Fruit fly (Drosophila melanogaster): ENCODE measurements around the gene TkR99D.

TkR99D gene

dm6 chr3R:29997607-29998236 lies 28.5 kb upstream of the TkR99D start, which contains the start of the genes CG15525 and CG11504 (continued):
- TF ChIP-seq Six4 (GFP tag; optimal IDR thresholded peaks at IDR 0.05) (no peak), z (GFP tag; IDR thresholded peaks at IDR 0.05) (no peak), btn (GFP tag; optimal IDR thresholded peaks at IDR 0.05) (no peak), CG3065 (GFP tag; optimal IDR thresholded peaks at IDR 0.05) (peak; percentile 2), CG17385 (GFP tag; optimal IDR thresholded peaks at IDR 0.05) (peak; percentile 92), CG14860 (GFP tag; IDR thresholded peaks at IDR 0.05; ENCODE audit: partially characterized antibody) (peak; percentile 87), CG13287 (GFP tag; IDR thresholded peaks at IDR 0.05; ENCODE audit: partially characterized antibody) (peak; percentile 95), Hmx (GFP tag; optimal IDR thresholded peaks at IDR 0.05) (no peak), Rx (GFP tag; IDR thresholded peaks at IDR 0.05) (0 out of 2 replicates have a peak, but pooled peaks have one; percentile 36), CG31441 (GFP tag; IDR thresholded peaks at IDR 0.05) (no peak), Xbp1 (GFP tag; optimal IDR thresholded peaks at IDR 0.05) (peak; percentile 72), Taf1 (GFP tag; IDR thresholded peaks at IDR 0.05) (no peak), sens (GFP tag) (peak; percentile 96), CG6272 (GFP tag; IDR thresholded peaks at IDR 0.05) (peak; percentile 66), Eip74EF (GFP tag; optimal IDR thresholded peaks at IDR 0.05) (no peak), da (GFP tag; optimal IDR thresholded peaks at IDR 0.05) (no peak), eyg (GFP tag; optimal IDR thresholded peaks at IDR 0.05) (no peak), pita (GFP tag; optimal IDR thresholded peaks at IDR 0.05) (no peak), Side (GFP tag; optimal IDR thresholded peaks at IDR 0.05) (no peak), Doc3 (GFP tag; IDR thresholded peaks at IDR 0.05; ENCODE audit: partially characterized antibody) (peak; percentile 83), CG31224 (GFP tag; IDR thresholded peaks at IDR 0.05) (no peak), CG12744 (GFP tag; optimal IDR thresholded peaks at IDR 0.05) (no peak), Atf6 (GFP tag; IDR thresholded peaks at IDR 0.05) (peak; percentile 63; the same call in 1 of the 2 replicates), CG3726 (GFP tag; IDR thresholded peaks at IDR 0.05) (no peak), Opbp (GFP tag; IDR thresholded peaks at IDR 0.05; ENCODE audit: partially characterized antibody) (peak; percentile 76), hth (optimal IDR thresholded peaks at IDR 0.05) (no peak), dpn (GFP tag; optimal IDR thresholded peaks at IDR 0.05) (peak; percentile 68 to 75), CG13624 (GFP tag; optimal IDR thresholded peaks at IDR 0.05) (peak; percentile 65), CG7987 (GFP tag; optimal IDR thresholded peaks at IDR 0.05) (no peak), E2f1 (GFP tag; IDR thresholded peaks at IDR 0.05) (peak; percentile 56), Lpt (GFP tag; optimal IDR thresholded peaks at IDR 0.05) (no peak), CG7786 (GFP tag; optimal IDR thresholded peaks at IDR 0.05) (peak; percentile 37), Hsf (GFP tag; optimal IDR thresholded peaks at IDR 0.05) (peak; percentile 61), CG12299 (tag; optimal IDR thresholded peaks at IDR 0.05) (no peak)

- TF ChIP-seq H2.0 (GFP tag; IDR thresholded peaks at IDR 0.05) (no peak), Poxn (GFP tag; IDR thresholded peaks at IDR 0.05) (no peak), pnt (GFP tag; optimal IDR thresholded peaks at IDR 0.05) (no peak), tup (GFP tag; optimal IDR thresholded peaks at IDR 0.05) (no peak), eve (GFP tag; optimal IDR thresholded peaks at IDR 0.05) (no peak), CG10959 (GFP tag; IDR thresholded peaks at IDR 0.05) (no peak), D19B (GFP tag; optimal IDR thresholded peaks at IDR 0.05) (no peak), luna (GFP tag; optimal IDR thresholded peaks at IDR 0.05) (no peak), CG3407 (GFP tag; optimal IDR thresholded peaks at IDR 0.05) (no peak), CG3281 (GFP tag; optimal IDR thresholded peaks at IDR 0.05) (no peak), CG10321 (GFP tag; IDR thresholded peaks at IDR 0.05) (no peak), CG2202 (tag; optimal IDR thresholded peaks at IDR 0.05) (no peak), Hand (GFP tag; optimal IDR thresholded peaks at IDR 0.05) (no peak), gfzf (GFP tag; optimal IDR thresholded peaks at IDR 0.05) (peak; percentile 67), lab (GFP tag; optimal IDR thresholded peaks at IDR 0.05) (no peak), NC2β (GFP tag; optimal IDR thresholded peaks at IDR 0.05) (no peak), CG12219 (GFP tag; optimal IDR thresholded peaks at IDR 0.05) (no peak), maf-S (GFP tag; optimal IDR thresholded peaks at IDR 0.05) (no peak), vfl (GFP tag; optimal IDR thresholded peaks at IDR 0.05) (no peak)
Measured at dm6 chr3R:29995035-29995434, 25.8 kb upstream of the TkR99D start, which contains the start of the genes CG7903 and Sas-6. Gene CG7903, minus strand, starts transcription at chr3R:29995231. Gene Sas-6, plus strand, starts transcription at chr3R:29995357.
